Fruit fly (Drosophila melanogaster) whole organism, embryonic: ENCODE results near the gene CG9776.

Experiments used
- Abd-B ChIP-seq: fragments of 200-800 bp; sonication (Bioruptor generic); optimal IDR thresholded peaks from 2 replicates; lab custom pipeline; 2018; ENCODE audit warnings: missing biosample characterization, mild to moderate bottlenecking, missing genetic modification characterization, moderate library complexity
- Ada2b ChIP-seq: fragments of 200-800 bp; sonication (Bioruptor generic); IDR thresholded peaks from 2 replicates; pipeline ENCODE4 v1.3.6; 2022; ENCODE audit warnings: missing biosample characterization, missing genetic modification characterization
- CG10431 ChIP-seq: fragments of 200-800 bp; sonication (Bioruptor generic); optimal IDR thresholded peaks from 3 replicates; lab custom pipeline; 2018; ENCODE audit warnings: missing biosample characterization, mild to moderate bottlenecking, missing genetic modification characterization
- CG11456 ChIP-seq: fragments of 200-800 bp; sonication (Bioruptor generic); IDR thresholded peaks from 3 replicates; pipeline ENCODE4 v1.3.6; 2022; ENCODE audit warnings: missing biosample characterization, missing genetic modification characterization
- CG11695 ChIP-seq: fragments of 200-800 bp; sonication (Bioruptor generic); IDR thresholded peaks from 3 replicates; pipeline ENCODE4 v1.3.6; 2022; ENCODE audit warnings: missing biosample characterization, missing genetic modification characterization
- CG12391 ChIP-seq: fragments of 200-800 bp; sonication (Bioruptor generic); optimal IDR thresholded peaks from 3 replicates; lab custom pipeline; 2018; ENCODE audit warnings: missing biosample characterization, mild to moderate bottlenecking, missing genetic modification characterization, moderate library complexity
- CG13424 ChIP-seq: fragments of 200-800 bp; sonication (Bioruptor generic); optimal IDR thresholded peaks from 2 replicates; lab custom pipeline; 2019; ENCODE audit warnings: missing biosample characterization, mild to moderate bottlenecking, missing genetic modification characterization, moderate library complexity
- CG13894 ChIP-seq: fragments of 200-800 bp; sonication (Bioruptor generic); optimal IDR thresholded peaks from 3 replicates; lab custom pipeline; 2018; ENCODE audit warnings: missing biosample characterization, mild to moderate bottlenecking, missing genetic modification characterization, moderate library complexity
- CG14860 ChIP-seq: fragments of 200-800 bp; sonication (Bioruptor generic); IDR thresholded peaks from 3 replicates; pipeline ENCODE4 v1.3.6; 2022; ENCODE audit warnings: missing biosample characterization, missing genetic modification characterization; ENCODE audit not compliant: partially characterized antibody
- CG15269 ChIP-seq: fragments of 200-800 bp; sonication (Bioruptor generic); optimal IDR thresholded peaks from 2 replicates; lab custom pipeline; 2018; ENCODE audit warnings: missing biosample characterization, mild to moderate bottlenecking, missing genetic modification characterization, moderate library complexity
- CG3065 ChIP-seq: fragments of 200-800 bp; sonication (Bioruptor generic); optimal IDR thresholded peaks from 2 replicates; lab custom pipeline; 2016; ENCODE audit warnings: missing biosample characterization, missing genetic modification characterization
- CG3847 ChIP-seq: fragments of 200-800 bp; sonication (Bioruptor generic); IDR thresholded peaks from 2 replicates; pipeline ENCODE4 v1.3.6; 2022; ENCODE audit warnings: missing biosample characterization, missing genetic modification characterization
- CG3995 ChIP-seq: fragments of 200-800 bp; sonication (Bioruptor generic); optimal IDR thresholded peaks from 3 replicates; lab custom pipeline; 2016; ENCODE audit warnings: missing biosample characterization, missing genetic modification characterization
- CG4282 ChIP-seq: fragments of 200-800 bp; sonication (Bioruptor generic); optimal IDR thresholded peaks from 2 replicates; lab custom pipeline; 2016; ENCODE audit warnings: missing biosample characterization, missing genetic modification characterization
- CG4360 ChIP-seq: fragments of 200-800 bp; sonication (Bioruptor generic); IDR thresholded peaks from 2 replicates; pipeline ENCODE4 v1.3.6; 2022; ENCODE audit warnings: missing biosample characterization, missing genetic modification characterization
- CG6654 ChIP-seq: fragments of 200-800 bp; sonication (Bioruptor generic); optimal IDR thresholded peaks from 2 replicates; lab custom pipeline; 2017; ENCODE audit warnings: missing biosample characterization, mild to moderate bottlenecking, missing genetic modification characterization
- CG6854 ChIP-seq: fragments of 200-800 bp; sonication (Bioruptor generic); optimal IDR thresholded peaks from 3 replicates; lab custom pipeline; 2017; ENCODE audit warnings: missing biosample characterization, mild to moderate bottlenecking, missing genetic modification characterization
- CG7786 ChIP-seq: fragments of 200-800 bp; sonication (Bioruptor generic); optimal IDR thresholded peaks from 2 replicates; lab custom pipeline; 2016; ENCODE audit warnings: missing biosample characterization, missing genetic modification characterization
- CG8290 ChIP-seq, 3 experiments: fragments of 200-800 bp; sonication (Bioruptor generic); optimal IDR thresholded peaks; 2 replicates each; lab custom pipeline; 2016 to 2019; ENCODE audit warnings: missing biosample characterization in 3 of 3, missing genetic modification characterization in 3 of 3, mild to moderate bottlenecking in 2 of 3, moderate library complexity in 1 of 3
- Camta ChIP-seq: fragments of 200-800 bp; sonication (Bioruptor generic); optimal IDR thresholded peaks from 2 replicates; lab custom pipeline; 2016; ENCODE audit warnings: missing biosample characterization, missing genetic modification characterization
- D19A ChIP-seq: fragments of 200-800 bp; optimal IDR thresholded peaks from 3 replicates; lab custom pipeline; 2019; ENCODE audit warnings: missing biosample characterization, mild to moderate bottlenecking, missing genetic modification characterization, moderate library complexity
- Fer1 ChIP-seq: fragments of 200-800 bp; sonication (Bioruptor generic); optimal IDR thresholded peaks from 2 replicates; lab custom pipeline; 2017; ENCODE audit warnings: missing biosample characterization, mild to moderate bottlenecking, missing genetic modification characterization
- Hand ChIP-seq: fragments of 200-800 bp; sonication (Bioruptor generic); optimal IDR thresholded peaks from 2 replicates; lab custom pipeline; 2017; ENCODE audit warnings: mild to moderate bottlenecking, missing biosample characterization, missing genetic modification reagents, missing genetic modification characterization
- Hr3 ChIP-seq: fragments of 200-800 bp; sonication (Bioruptor generic); optimal IDR thresholded peaks from 3 replicates; lab custom pipeline; 2016; ENCODE audit warnings: missing biosample characterization, missing genetic modification characterization
- Mad ChIP-seq: fragments of 200-800 bp; sonication (Bioruptor generic); optimal IDR thresholded peaks from 2 replicates; lab custom pipeline; 2016; ENCODE audit warnings: missing biosample characterization, missing genetic modification characterization
- Med ChIP-seq: fragments of 200-800 bp; sonication (Bioruptor generic); peaks from one replicate; lab custom pipeline; 2016; ENCODE audit warnings: missing biosample characterization, missing genetic modification characterization, mild to moderate bottlenecking, inconsistent platforms, moderate library complexity
- Ssrp ChIP-seq: fragments of 200-800 bp; sonication (Bioruptor generic); optimal IDR thresholded peaks from 2 replicates; lab custom pipeline; 2018; ENCODE audit warnings: missing biosample characterization, mild to moderate bottlenecking, missing genetic modification characterization, moderate library complexity
- Stat92E ChIP-seq, 3 experiments: fragments of >200 bp in 2 of 3; fragments of 200-800 bp in 1 of 3; sonication (Bioruptor generic) in 1 of 3; optimal IDR thresholded peaks; 2 replicates each; lab custom pipeline; 2017 to 2019; ENCODE audit warnings: missing biosample characterization in 3 of 3, missing genetic modification characterization in 3 of 3, mild to moderate bottlenecking in 1 of 3, moderate library complexity in 1 of 3
- Taf1 ChIP-seq: fragments of 200-800 bp; sonication (Bioruptor generic); IDR thresholded peaks from 2 replicates; pipeline ENCODE4 v1.3.6; 2022; ENCODE audit warnings: missing biosample characterization, missing genetic modification characterization
- Xbp1 ChIP-seq: fragments of 200-800 bp; sonication (Bioruptor generic); optimal IDR thresholded peaks from 3 replicates; lab custom pipeline; 2016; ENCODE audit warnings: missing biosample characterization, mild to moderate bottlenecking, missing genetic modification characterization
- ara ChIP-seq: fragments of 200-800 bp; sonication (Bioruptor generic); IDR thresholded peaks from 2 replicates; pipeline ENCODE4 v1.3.6; 2022; ENCODE audit warnings: missing biosample characterization, missing genetic modification characterization
- bbx ChIP-seq: fragments of 200-800 bp; sonication (Bioruptor generic); IDR thresholded peaks from 2 replicates; pipeline ENCODE4 v1.3.6; 2022; ENCODE audit warnings: missing biosample characterization, missing genetic modification characterization; ENCODE audit not compliant: partially characterized antibody
- bigmax ChIP-seq: fragments of 200-800 bp; sonication (Bioruptor generic); optimal IDR thresholded peaks from 2 replicates; lab custom pipeline; 2018; ENCODE audit warnings: missing biosample characterization, mild to moderate bottlenecking, missing genetic modification characterization
- chinmo ChIP-seq: fragments of 200-800 bp; sonication (Bioruptor generic); IDR thresholded peaks from 4 replicates; pipeline ENCODE4 v1.3.6; 2022; ENCODE audit warnings: missing biosample characterization, missing genetic modification characterization; ENCODE audit not compliant: partially characterized antibody
- corto ChIP-seq: fragments of 200-800 bp; sonication (Bioruptor generic); optimal IDR thresholded peaks from 2 replicates; lab custom pipeline; 2016; ENCODE audit warnings: missing biosample characterization, mild to moderate bottlenecking, missing genetic modification characterization, moderate library complexity
- cwo ChIP-seq: fragments of 200-800 bp; sonication (Bioruptor generic); optimal IDR thresholded peaks from 3 replicates; lab custom pipeline; 2017; ENCODE audit warnings: missing biosample characterization, missing genetic modification characterization, mild to moderate bottlenecking, moderate library complexity, missing genetic modification reagents
- dysf ChIP-seq: fragments of 200-800 bp; sonication (Bioruptor generic); IDR thresholded peaks from 3 replicates; pipeline ENCODE4 v1.3.6; 2022; ENCODE audit warnings: missing biosample characterization, missing genetic modification characterization
- fru ChIP-seq: fragments of >200 bp; optimal IDR thresholded peaks from 2 replicates; lab custom pipeline; 2017
- gt ChIP-seq: fragments of 200-800 bp; sonication (Bioruptor generic); IDR thresholded peaks from 2 replicates; pipeline ENCODE4 v1.3.6; 2022; ENCODE audit warnings: missing biosample characterization, missing genetic modification characterization
- lab ChIP-seq: fragments of 200-800 bp; sonication (Bioruptor generic); optimal IDR thresholded peaks from 3 replicates; lab custom pipeline; 2017; ENCODE audit warnings: missing biosample characterization, missing genetic modification characterization, mild to moderate bottlenecking, moderate library complexity, missing genetic modification reagents
- lov ChIP-seq, 2 experiments: fragments of 200-800 bp in 1 of 2; fragments of >200 bp in 1 of 2; sonication (Bioruptor generic) in 1 of 2; IDR thresholded peaks in 1 of 2; optimal IDR thresholded peaks in 1 of 2; 2 replicates in 1 of 2; 3 replicates in 1 of 2; pipeline versions ENCODE4 v1.3.6 to Lab custom; 2017 to 2022; ENCODE audit warnings: missing biosample characterization in 1 of 2, missing genetic modification characterization in 1 of 2
- pho ChIP-seq: fragments of 200-800 bp; sonication (Bioruptor generic); optimal IDR thresholded peaks from 2 replicates; lab custom pipeline; 2016; ENCODE audit warnings: missing biosample characterization, missing genetic modification characterization
- rib ChIP-seq: fragments of 200-800 bp; sonication (Bioruptor generic); IDR thresholded peaks from 2 replicates; pipeline ENCODE4 v1.3.6; 2022; ENCODE audit warnings: missing biosample characterization, missing genetic modification characterization
- run ChIP-seq: fragments of 200-800 bp; sonication (Bioruptor generic); optimal IDR thresholded peaks from 3 replicates; lab custom pipeline; 2018; ENCODE audit warnings: missing biosample characterization, mild to moderate bottlenecking, missing genetic modification characterization
- schlank ChIP-seq: fragments of 200-800 bp; sonication (Bioruptor generic); optimal IDR thresholded peaks from 2 replicates; lab custom pipeline; 2018; ENCODE audit warnings: missing biosample characterization, mild to moderate bottlenecking, missing genetic modification characterization
- sens-2 ChIP-seq: fragments of 200-800 bp; sonication (Bioruptor generic); IDR thresholded peaks from 2 replicates; pipeline ENCODE4 v1.3.6; 2022; ENCODE audit warnings: missing biosample characterization, missing genetic modification characterization
- toy ChIP-seq: fragments of 200-800 bp; sonication (Bioruptor generic); IDR thresholded peaks from 2 replicates; pipeline ENCODE4 v1.3.6; 2022; ENCODE audit warnings: missing biosample characterization, missing genetic modification characterization
- trh ChIP-seq: fragments of 200-800 bp; sonication (Bioruptor generic); optimal IDR thresholded peaks from 2 replicates; lab custom pipeline; 2016; ENCODE audit warnings: missing biosample characterization, missing genetic modification characterization
- zen ChIP-seq: fragments of 200-800 bp; sonication (Bioruptor generic); optimal IDR thresholded peaks from 3 replicates; lab custom pipeline; 2018; ENCODE audit warnings: missing biosample characterization, mild to moderate bottlenecking, missing genetic modification characterization, moderate library complexity

Gene CG9776

dm6 chr3R:4307664-4308416, 26.0 kb downstream of the CG9776 start, which contains the start of gene MP1 (continued):
- TF ChIP-seq dysf (no peak), CG3995 (peak; percentile 45), Mad (no peak), chinmo (GFP tag; lab: Robert Waterston, UW) (peak; percentile 69; the same call in 2 of the 4 replicates), CG13894 (tag; lab: Kevin White, UChicago) (peak; percentile 49), corto (GFP tag; lab: Kevin White, UChicago) (no peak), bigmax (no peak), Hand (GFP tag; lab: Kevin White, UChicago) (peak; percentile 3), CG12391 (tag; lab: Kevin White, UChicago) (no peak), CG7786 (GFP tag; lab: Kevin White, UChicago) (no peak), CG13424 (no peak), bbx (0 out of 2 replicates have a peak, but pooled peaks have one; percentile 7), CG11695 (0 out of 3 replicates have a peak, but pooled peaks have one; percentile 12), CG15269 (tag; lab: Kevin White, UChicago) (no peak), CG10431 (no peak), schlank (tag; lab: Kevin White, UChicago) (no peak), sens-2 (no peak), rib (no peak), CG8290 (GFP tag; optimal IDR thresholded peaks at IDR 0.05; lab: Kevin White, UChicago) (no peak), CG8290 (tag; optimal IDR thresholded peaks at IDR 0.05; lab: Kevin White, UChicago) (peak in 1 of 2 experiments; percentile 13), run (tag; lab: Kevin White, UChicago) (no peak), ara (no peak), CG14860 (GFP tag; lab: Robert Waterston, UW) (no peak), CG4360 (GFP tag; lab: Robert Waterston, UW) (no peak), cwo (no peak), CG6854 (no peak), CG6654 (no peak), lab (GFP tag; lab: Kevin White, UChicago) (peak; percentile 21), fru (lab: Kevin White, UChicago) (no peak), Xbp1 (GFP tag; lab: Kevin White, UChicago) (no peak), CG3065 (GFP tag; lab: Kevin White, UChicago) (no peak), pho (GFP tag; lab: Kevin White, UChicago) (no peak), Fer1 (peak; percentile 19), Camta (GFP tag; lab: Kevin White, UChicago) (no peak), lov (optimal IDR thresholded peaks at IDR 0.05; lab: Kevin White, UChicago) (no peak), lov (GFP tag; IDR thresholded peaks at IDR 0.05; lab: Robert Waterston, UW) (no peak), Ssrp (tag; lab: Kevin White, UChicago) (no peak), Ada2b (GFP tag; lab: Robert Waterston, UW) (no peak), CG4282 (GFP tag; lab: Kevin White, UChicago) (no peak), trh (no peak), gt (GFP tag; lab: Robert Waterston, UW) (no peak), Med (peak; percentile 82), zen (tag; lab: Kevin White, UChicago) (no peak), Hr3 (GFP tag; lab: Kevin White, UChicago) (no peak), Taf1 (GFP tag; lab: Robert Waterston, UW) (no peak), toy (GFP tag; lab: Robert Waterston, UW) (no peak), Abd-B (GFP tag; lab: Kevin White, UChicago) (no peak), D19A (tag; lab: Kevin White, UChicago) (no peak), CG3847 (GFP tag; lab: Robert Waterston, UW) (no peak), CG11456 (GFP tag; lab: Robert Waterston, UW) (no peak), Stat92E (GFP tag; optimal IDR thresholded peaks at IDR 0.05; lab: Kevin White, UChicago) (no peak)
